Worm (Caenorhabditis elegans) whole organism, late embryonic: ENCODE results near the gene srd-45.

ENCODE experiments used
- F13H6.1 ChIP-seq: sonication (generic microtip); optimal IDR thresholded peaks from 2 replicates; lab custom pipeline; 2016; ENCODE audit warnings: missing genetic modification characterization, missing compliant biosample characterization
- K02D7.2 ChIP-seq: sonication (generic microtip); optimal IDR thresholded peaks from 2 replicates; lab custom pipeline; 2017; ENCODE audit warnings: mild to moderate bottlenecking, missing genetic modification characterization, missing compliant biosample characterization
- K09A11.1 ChIP-seq: sonication (generic microtip); optimal IDR thresholded peaks from 2 replicates; lab custom pipeline; 2017; ENCODE audit warnings: antibody characterized with exemption, mild to moderate bottlenecking, missing genetic modification characterization, missing compliant biosample characterization; ENCODE audit not compliant: insufficient read depth
- ceh-48 ChIP-seq: sonication (generic microtip); optimal IDR thresholded peaks from 2 replicates; lab custom pipeline; 2016; ENCODE audit warnings: missing genetic modification characterization, inconsistent platforms, missing compliant biosample characterization
- fkh-10 ChIP-seq: fragments of 150-350 bp; optimal IDR thresholded peaks from 2 replicates; lab custom pipeline; 2014; ENCODE audit warnings: missing biosample characterization, missing genetic modification reagents, missing genetic modification characterization
- nhr-11 ChIP-seq: fragments of 150-350 bp; optimal IDR thresholded peaks from 2 replicates; lab custom pipeline; 2014; ENCODE audit warnings: missing biosample characterization, missing genetic modification characterization
- pat-9 ChIP-seq: fragments of 200-800 bp; sonication (Bioruptor generic); optimal IDR thresholded peaks from 2 replicates; lab custom pipeline; 2018; ENCODE audit warnings: mild to moderate bottlenecking, missing genetic modification characterization, moderate library complexity, missing compliant biosample characterization
- pax-1 ChIP-seq: fragments of 150-350 bp; optimal IDR thresholded peaks from 2 replicates; lab custom pipeline; 2014; ENCODE audit warnings: missing biosample characterization, missing genetic modification characterization
- pha-2 ChIP-seq: sonication (generic microtip); optimal IDR thresholded peaks from 2 replicates; lab custom pipeline; 2017; ENCODE audit warnings: mild to moderate bottlenecking, missing genetic modification characterization, missing compliant biosample characterization
- pha-4 ChIP-seq: fragments of 150-350 bp; optimal IDR thresholded peaks from 2 replicates; lab custom pipeline; 2018; ENCODE audit warnings: missing biosample characterization, missing genetic modification reagents, missing genetic modification characterization
- pqm-1 ChIP-seq: sonication (generic microtip); optimal IDR thresholded peaks from 2 replicates; lab custom pipeline; 2016; ENCODE audit warnings: missing genetic modification characterization, missing compliant biosample characterization
- rnt-1 ChIP-seq: sonication (generic microtip); optimal IDR thresholded peaks from 2 replicates; lab custom pipeline; 2016; ENCODE audit warnings: missing genetic modification characterization, missing compliant biosample characterization
- unc-86 ChIP-seq: sonication (generic microtip); optimal IDR thresholded peaks from 2 replicates; lab custom pipeline; 2016; ENCODE audit warnings: missing genetic modification characterization, missing compliant biosample characterization

DNA sequence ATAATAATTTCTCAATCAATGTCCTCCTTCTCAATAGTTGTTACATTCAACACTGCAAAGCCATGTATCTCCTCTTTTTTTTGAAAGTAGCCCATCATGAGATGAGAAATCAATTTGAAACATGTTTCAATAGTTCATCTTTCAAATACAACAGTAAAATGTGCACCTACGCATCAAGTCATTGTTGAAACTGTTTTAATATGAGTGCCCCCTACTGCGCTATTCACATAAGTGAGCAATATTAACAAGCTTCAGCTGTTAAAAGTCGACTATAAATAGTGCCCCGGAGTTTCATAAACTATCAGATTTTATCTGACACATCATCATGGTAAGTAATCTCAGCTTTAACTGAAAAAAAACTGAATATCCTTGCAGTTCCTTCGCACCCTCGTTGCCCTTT, 31.7 kb downstream of the srd-45 start, which contains the start of the genes nspc-15 and F19H6.6:
- TF ChIP-seq K09A11.1 (tag; lab: Kevin White, UChicago) (no peak), ceh-48 (tag; lab: Kevin White, UChicago) (no peak), pha-2 (tag; lab: Kevin White, UChicago) (no peak), rnt-1 (tag; lab: Kevin White, UChicago) (no peak), nhr-11 (no peak), fkh-10 (no peak), pat-9 (tag; lab: Kevin White, UChicago) (no peak), pha-4 (tag; lab: Kevin White, UChicago) (no peak), pax-1 (tag; lab: Kevin White, UChicago) (no peak), K02D7.2 (tag; lab: Kevin White, UChicago) (no peak), F13H6.1 (tag; lab: Kevin White, UChicago) (no peak), unc-86 (tag; lab: Kevin White, UChicago) (no peak), pqm-1 (tag; lab: Kevin White, UChicago) (no peak)
